Worm (Caenorhabditis elegans) whole organism, L3 larva: Measurements from ENCODE around the gene mspn-1.

Experiments
- R02D3.7 ChIP-seq: fragments of 150-350 bp; optimal IDR thresholded peaks from 2 replicates; lab custom pipeline; 2014; ENCODE audit warnings: missing biosample characterization, missing genetic modification characterization
- ZK546.5 ChIP-seq: sonication (generic microtip); optimal IDR thresholded peaks from 2 replicates; lab custom pipeline; 2017; ENCODE audit warnings: missing biosample characterization, missing genetic modification characterization
- aly-2 ChIP-seq: fragments of 150-350 bp; optimal IDR thresholded peaks from 2 replicates; lab custom pipeline; 2014; ENCODE audit warnings: missing biosample characterization, missing genetic modification characterization
- ceh-16 ChIP-seq: sonication (generic microtip); optimal IDR thresholded peaks from 2 replicates; lab custom pipeline; 2017; ENCODE audit warnings: missing biosample characterization, missing genetic modification characterization
- ceh-28 ChIP-seq: fragments of 150-350 bp; optimal IDR thresholded peaks from 2 replicates; lab custom pipeline; 2014; ENCODE audit warnings: missing biosample characterization, missing genetic modification reagents, missing genetic modification characterization
- ceh-82 ChIP-seq: fragments of 150-350 bp; optimal IDR thresholded peaks from 2 replicates; lab custom pipeline; 2014; ENCODE audit warnings: missing biosample characterization, missing genetic modification characterization
- daf-12 ChIP-seq: fragments of 150-350 bp; optimal IDR thresholded peaks from 2 replicates; lab custom pipeline; 2014; ENCODE audit warnings: missing biosample characterization, missing genetic modification reagents, missing genetic modification characterization
- egl-27 ChIP-seq: sonication (generic microtip); optimal IDR thresholded peaks from 4 replicates; lab custom pipeline; 2017; ENCODE audit warnings: missing biosample characterization, missing genetic modification reagents, missing genetic modification characterization
- egl-5 ChIP-seq: fragments of 150-350 bp; optimal IDR thresholded peaks from 2 replicates; lab custom pipeline; 2017; ENCODE audit warnings: missing biosample characterization, missing genetic modification reagents, missing genetic modification characterization, inconsistent platforms
- elt-1 ChIP-seq: fragments of 150-350 bp; optimal IDR thresholded peaks from 2 replicates; lab custom pipeline; 2014; ENCODE audit warnings: missing biosample characterization, missing genetic modification characterization
- elt-2 ChIP-seq: sonication (generic microtip); optimal IDR thresholded peaks from 2 replicates; lab custom pipeline; 2016; ENCODE audit warnings: missing genetic modification reagents, mild to moderate bottlenecking, missing genetic modification characterization, missing compliant biosample characterization
- eor-1 ChIP-seq, 2 experiments: fragments of 150-350 bp; optimal IDR thresholded peaks; 2 replicates each; lab custom pipeline; 2014 to 2018; ENCODE audit warnings: missing biosample characterization in 2 of 2, missing genetic modification characterization in 2 of 2
- fkh-10 ChIP-seq: sonication (generic microtip); optimal IDR thresholded peaks from 2 replicates; lab custom pipeline; 2017; ENCODE audit warnings: missing biosample characterization, missing genetic modification reagents, missing genetic modification characterization
- fkh-2 ChIP-seq: fragments of 150-350 bp; optimal IDR thresholded peaks from 2 replicates; lab custom pipeline; 2014; ENCODE audit warnings: missing biosample characterization, missing genetic modification reagents, missing genetic modification characterization
- fos-1 ChIP-seq: fragments of 150-350 bp; optimal IDR thresholded peaks from 2 replicates; lab custom pipeline; 2014; ENCODE audit warnings: missing biosample characterization, missing genetic modification characterization
- hmg-11 ChIP-seq: sonication (generic microtip); optimal IDR thresholded peaks from 2 replicates; lab custom pipeline; 2016; ENCODE audit warnings: missing genetic modification characterization, missing compliant biosample characterization
- lin-15B ChIP-seq: fragments of 150-350 bp; optimal IDR thresholded peaks from 2 replicates; lab custom pipeline; 2014; ENCODE audit warnings: missing biosample characterization, missing genetic modification characterization
- lsy-12 ChIP-seq: sonication (generic microtip); optimal IDR thresholded peaks from 2 replicates; lab custom pipeline; 2016; ENCODE audit warnings: mild to moderate bottlenecking, missing genetic modification characterization, missing compliant biosample characterization
- nfya-1 ChIP-seq: sonication (generic microtip); optimal IDR thresholded peaks from 2 replicates; lab custom pipeline; 2017; ENCODE audit warnings: missing genetic modification characterization, mild to moderate bottlenecking, missing compliant biosample characterization, antibody characterized with exemption, moderate library complexity; ENCODE audit not compliant: insufficient read depth
- nhr-11 ChIP-seq: fragments of 150-350 bp; optimal IDR thresholded peaks from 2 replicates; lab custom pipeline; 2014; ENCODE audit warnings: missing biosample characterization, missing genetic modification characterization
- nhr-23 ChIP-seq: fragments of 150-350 bp; optimal IDR thresholded peaks from 2 replicates; lab custom pipeline; 2014; ENCODE audit warnings: missing biosample characterization, missing genetic modification reagents, missing genetic modification characterization
- nhr-237 ChIP-seq: fragments of 150-350 bp; optimal IDR thresholded peaks from 2 replicates; lab custom pipeline; 2014; ENCODE audit warnings: missing biosample characterization, missing genetic modification characterization
- nhr-25 ChIP-seq: sonication (generic microtip); optimal IDR thresholded peaks from 2 replicates; lab custom pipeline; 2017; ENCODE audit warnings: missing biosample characterization, missing genetic modification characterization
- nhr-28 ChIP-seq: fragments of 150-350 bp; optimal IDR thresholded peaks from 2 replicates; lab custom pipeline; 2014; ENCODE audit warnings: missing biosample characterization, missing genetic modification characterization
- nhr-76 ChIP-seq: fragments of 150-350 bp; sonication (generic microtip); optimal IDR thresholded peaks from 5 replicates; lab custom pipeline; 2014; ENCODE audit warnings: missing biosample characterization, missing genetic modification characterization
- nhr-77 ChIP-seq: fragments of 150-350 bp; optimal IDR thresholded peaks from 2 replicates; lab custom pipeline; 2014; ENCODE audit warnings: missing biosample characterization, missing genetic modification characterization
- pqm-1 ChIP-seq: fragments of 150-350 bp; optimal IDR thresholded peaks from 2 replicates; lab custom pipeline; 2017; ENCODE audit warnings: missing biosample characterization, missing genetic modification characterization, inconsistent platforms
- sea-2 ChIP-seq: fragments of 150-350 bp; sonication (generic microtip); optimal IDR thresholded peaks from 4 replicates; lab custom pipeline; 2014; ENCODE audit warnings: missing biosample characterization, missing genetic modification reagents, missing genetic modification characterization
- skn-1 ChIP-seq: fragments of 150-350 bp; optimal IDR thresholded peaks from 2 replicates; lab custom pipeline; 2014; ENCODE audit warnings: missing biosample characterization, missing genetic modification characterization
- tbx-2 ChIP-seq: sonication (generic microtip); optimal IDR thresholded peaks from 2 replicates; lab custom pipeline; 2016; ENCODE audit warnings: mild to moderate bottlenecking, missing genetic modification characterization, missing compliant biosample characterization
- unc-39 ChIP-seq: sonication (generic microtip); optimal IDR thresholded peaks from 4 replicates; lab custom pipeline; 2017; ENCODE audit warnings: missing biosample characterization, missing genetic modification characterization
- unc-62 ChIP-seq: fragments of 150-350 bp; sonication (generic microtip); optimal IDR thresholded peaks from 4 replicates; lab custom pipeline; 2014; ENCODE audit warnings: missing biosample characterization, missing genetic modification reagents, missing genetic modification characterization
- zag-1 ChIP-seq: fragments of 150-350 bp; optimal IDR thresholded peaks from 2 replicates; lab custom pipeline; 2014; ENCODE audit warnings: missing biosample characterization, missing genetic modification characterization
- ztf-11 ChIP-seq: fragments of 150-350 bp; optimal IDR thresholded peaks from 2 replicates; lab custom pipeline; 2014; ENCODE audit warnings: missing biosample characterization, missing genetic modification characterization
- ztf-4 ChIP-seq: fragments of 150-350 bp; optimal IDR thresholded peaks from 2 replicates; lab custom pipeline; 2014; ENCODE audit warnings: missing biosample characterization, missing genetic modification characterization

mspn-1 gene

ce11 chrIV:10206182-10206581 lies 28.4 kb downstream of the mspn-1 start, which contains the start of gene K04D7.6:
K04D7.6 (minus strand) TSS chrIV:10206282.
- TF ChIP-seq elt-1 (no peak), nhr-25 (tag; lab: Kevin White, UChicago) (no peak), ztf-11 (tag; lab: Kevin White, UChicago) (no peak), sea-2 (GFP tag; lab: Kevin White, UChicago) (no peak)

ce11 chrIV:10214811-10215210 lies 37.0 kb downstream of the mspn-1 start, which contains the start of gene abt-1:
abt-1 (minus strand) TSS chrIV:10214911.
- no peak for TF ChIP-seq unc-62
- no peak for TF ChIP-seq nhr-11 (tag; lab: Kevin White, UChicago)
- no peak for TF ChIP-seq skn-1 (tag; lab: Kevin White, UChicago)
- TF ChIP-seq nhr-25 (tag; lab: Kevin White, UChicago) = no peak
- no peak for TF ChIP-seq ceh-28 (tag; lab: Kevin White, UChicago)
- TF ChIP-seq egl-27 (tag; lab: Kevin White, UChicago) = no peak
- no peak for TF ChIP-seq elt-1
- TF ChIP-seq nhr-28 (tag; lab: Kevin White, UChicago) = no peak
- no peak for TF ChIP-seq sea-2 (GFP tag; lab: Kevin White, UChicago)
- no peak for TF ChIP-seq ztf-4 (tag; lab: Kevin White, UChicago)
- no peak for TF ChIP-seq hmg-11 (tag; lab: Kevin White, UChicago)
- no peak for TF ChIP-seq fos-1 (tag; lab: Kevin White, UChicago)
- TF ChIP-seq ceh-16 = no peak
- TF ChIP-seq nhr-237 (tag; lab: Kevin White, UChicago) = no peak
- no peak for TF ChIP-seq nhr-76 (tag; lab: Kevin White, UChicago)
- TF ChIP-seq ZK546.5 (tag; lab: Kevin White, UChicago) = no peak

- TF ChIP-seq fkh-2 (tag; lab: Kevin White, UChicago) (no peak), eor-1 (tag; optimal IDR thresholded peaks at IDR 0.05; lab: Kevin White, UChicago) (no peak), fkh-10 (no peak), nhr-28 (tag; lab: Kevin White, UChicago) (no peak), ztf-4 (tag; lab: Kevin White, UChicago) (no peak), elt-2 (no peak), egl-5 (tag; lab: Kevin White, UChicago) (no peak), zag-1 (tag; lab: Kevin White, UChicago) (no peak), nhr-23 (no peak), aly-2 (tag; lab: Kevin White, UChicago) (no peak), unc-62 (no peak), nhr-77 (tag; lab: Kevin White, UChicago) (no peak), sea-2 (GFP tag; lab: Kevin White, UChicago) (no peak), R02D3.7 (no peak), ztf-11 (tag; lab: Kevin White, UChicago) (no peak), skn-1 (tag; lab: Kevin White, UChicago) (no peak)
Measured at ce11 chrIV:10215393-10215792, 37.6 kb downstream of the mspn-1 start.

- TF ChIP-seq zag-1 (tag; lab: Kevin White, UChicago) (no peak), aly-2 (tag; lab: Kevin White, UChicago) (no peak), pqm-1 (tag; lab: Kevin White, UChicago) (no peak), tbx-2 (tag; lab: Kevin White, UChicago) (no peak), daf-12 (tag; lab: Kevin White, UChicago) (no peak), nhr-77 (tag; lab: Kevin White, UChicago) (no peak), nfya-1 (tag; lab: Kevin White, UChicago) (no peak), R02D3.7 (no peak)
Measured at ce11 chrIV:10216078-10216477, 38.3 kb downstream of the mspn-1 start, which contains the start of gene col-124. col-124 (plus strand) TSS chrIV:10216451.

ce11 chrIV:10216704-10217296 lies 39.0 kb downstream of the mspn-1 start:
- no peak for TF ChIP-seq zag-1 (tag; lab: Kevin White, UChicago)

ce11 chrIV:10219208-10219607 lies 41.4 kb downstream of the mspn-1 start, which contains the start of gene qns-1:
qns-1 (minus strand) TSS chrIV:10219308.
- no peak for TF ChIP-seq egl-5 (tag; lab: Kevin White, UChicago)
- no peak for TF ChIP-seq eor-1 (tag; optimal IDR thresholded peaks at IDR 0.05; lab: Kevin White, UChicago)
- TF ChIP-seq egl-27 (tag; lab: Kevin White, UChicago) = no peak
- no peak for TF ChIP-seq nhr-77 (tag; lab: Kevin White, UChicago)
- no peak for TF ChIP-seq elt-1
- no peak for TF ChIP-seq skn-1 (tag; lab: Kevin White, UChicago)
- no peak for TF ChIP-seq nhr-25 (tag; lab: Kevin White, UChicago)
- TF ChIP-seq R02D3.7 = no peak
- no peak for TF ChIP-seq hmg-11 (tag; lab: Kevin White, UChicago)
- no peak for TF ChIP-seq tbx-2 (tag; lab: Kevin White, UChicago)
- no peak for TF ChIP-seq nhr-23
- TF ChIP-seq lsy-12 (tag; lab: Kevin White, UChicago) = no peak
- no peak for TF ChIP-seq unc-39 (tag; lab: Kevin White, UChicago)
- no peak for TF ChIP-seq lin-15B (tag; lab: Kevin White, UChicago)
- TF ChIP-seq nhr-11 (tag; lab: Kevin White, UChicago) = no peak
- TF ChIP-seq unc-62 = no peak
- no peak for TF ChIP-seq nfya-1 (tag; lab: Kevin White, UChicago)
- TF ChIP-seq ceh-82 = no peak
